Worm (Caenorhabditis elegans): ENCODE measurements around the gene T11F9.21.

Gene T11F9.21

DNA sequence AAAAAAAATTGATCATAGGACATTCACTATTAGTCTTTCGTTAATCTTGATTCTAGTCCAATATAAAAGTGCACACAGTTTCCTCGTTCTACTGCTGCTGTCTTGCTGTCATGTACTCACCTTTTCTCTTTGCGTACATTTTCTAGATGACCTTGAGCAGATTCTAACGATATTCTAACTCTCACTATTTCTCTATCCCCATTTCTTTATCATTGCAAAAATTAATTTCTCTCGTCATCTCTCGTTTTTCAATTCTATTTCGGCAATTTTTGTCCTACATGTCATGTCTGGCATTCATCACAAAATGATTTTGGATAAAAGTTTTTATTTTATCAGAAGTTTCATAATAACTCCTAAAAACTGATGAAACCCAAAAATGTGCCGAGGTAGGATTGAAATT lies 16.2 kb downstream of the T11F9.21 start, which contains the start of gene ttll-5:
TSS of gene ttll-5 (plus strand) at position 288 of the 400 bp plus-strand sequence.
- no peak for TF ChIP-seq dao-5 (tag; optimal IDR thresholded peaks at IDR 0.05)
- TF ChIP-seq W03F9.2 (tag; optimal IDR thresholded peaks at IDR 0.05), result no peak
- no peak for TF ChIP-seq him-1 (tag; optimal IDR thresholded peaks at IDR 0.05)

- no peak for TF ChIP-seq W03F9.2 (tag; optimal IDR thresholded peaks at IDR 0.05)
- TF ChIP-seq dao-5 (tag; optimal IDR thresholded peaks at IDR 0.05), result no peak
- no peak for TF ChIP-seq him-1 (tag; optimal IDR thresholded peaks at IDR 0.05)
These were observed 20.9 kb downstream of the T11F9.21 start, which contains the start of gene C55A6.3 for ce11 chrV:11513432-11513831. TSS of gene C55A6.3 (minus strand) at chrV:11513532.

- no peak for TF ChIP-seq W03F9.2 (tag; optimal IDR thresholded peaks at IDR 0.05)
- TF ChIP-seq dao-5 (tag; optimal IDR thresholded peaks at IDR 0.05), result no peak
- TF ChIP-seq him-1 (tag; optimal IDR thresholded peaks at IDR 0.05), result no peak
These were observed 22.1 kb downstream of the T11F9.21 start, which contains the start of gene C55A6.6 for ce11 chrV:11514677-11515076. TSS of gene C55A6.6 (minus strand) at chrV:11514737.

ce11 chrV:11515145-11515544 lies 22.6 kb downstream of the T11F9.21 start:
- TF ChIP-seq W03F9.2 (tag; optimal IDR thresholded peaks at IDR 0.05), result no peak
- TF ChIP-seq dao-5 (tag; optimal IDR thresholded peaks at IDR 0.05), result no peak
- TF ChIP-seq him-1 (tag; optimal IDR thresholded peaks at IDR 0.05), result no peak

ce11 chrV:11516141-11516591 lies 23.6 kb downstream of the T11F9.21 start, which contains the start of gene sdz-8:
TSS of gene sdz-8 (minus strand) at chrV:11516191.
- no peak for TF ChIP-seq W03F9.2 (tag; optimal IDR thresholded peaks at IDR 0.05)
- no peak for TF ChIP-seq him-1 (tag; optimal IDR thresholded peaks at IDR 0.05)
- TF ChIP-seq dao-5 (tag; optimal IDR thresholded peaks at IDR 0.05), result no peak

- TF ChIP-seq W03F9.2 (tag; optimal IDR thresholded peaks at IDR 0.05) (no peak), dao-5 (tag; optimal IDR thresholded peaks at IDR 0.05) (no peak)
These were observed 25.2 kb downstream of the T11F9.21 start, which contains the start of gene C55A6.4 for ce11 chrV:11517789-11518188. TSS of gene C55A6.4 (minus strand) at chrV:11517889.

- no peak for TF ChIP-seq W03F9.2 (tag; optimal IDR thresholded peaks at IDR 0.05)
- no peak for TF ChIP-seq him-1 (tag; optimal IDR thresholded peaks at IDR 0.05)
- no peak for TF ChIP-seq dao-5 (tag; optimal IDR thresholded peaks at IDR 0.05)
These were observed 27.7 kb downstream of the T11F9.21 start, which contains the start of the genes C55A6.11 and C55A6.7 for ce11 chrV:11520215-11520614. TSS of gene C55A6.11 (plus strand) at chrV:11520515. TSS of gene C55A6.7 (minus strand) at chrV:11520530.

ce11 chrV:11521448-11521847 lies 28.9 kb downstream of the T11F9.21 start, which contains the start of gene pafo-1:
TSS of gene pafo-1 (plus strand) at chrV:11521703.
- TF ChIP-seq W03F9.2 (tag; optimal IDR thresholded peaks at IDR 0.05) (peak; percentile 85), him-1 (tag; optimal IDR thresholded peaks at IDR 0.05) (peak; percentile 12), dao-5 (tag; optimal IDR thresholded peaks at IDR 0.05) (no peak)

ce11 chrV:11525338-11525737 lies 32.8 kb downstream of the T11F9.21 start:
- no peak for TF ChIP-seq dao-5 (tag; optimal IDR thresholded peaks at IDR 0.05)
- TF ChIP-seq him-1 (tag; optimal IDR thresholded peaks at IDR 0.05), result no peak
- no peak for TF ChIP-seq W03F9.2 (tag; optimal IDR thresholded peaks at IDR 0.05)

ce11 chrV:11526927-11527491 lies 34.5 kb downstream of the T11F9.21 start:
- TF ChIP-seq W03F9.2 (tag; optimal IDR thresholded peaks at IDR 0.05) (no peak), him-1 (tag; optimal IDR thresholded peaks at IDR 0.05) (no peak), dao-5 (tag; optimal IDR thresholded peaks at IDR 0.05) (no peak)

ce11 chrV:11527531-11527930 lies 35.0 kb downstream of the T11F9.21 start, which contains the start of gene ccch-1:
TSS of gene ccch-1 (plus strand) at chrV:11527831.
- TF ChIP-seq him-1 (tag; optimal IDR thresholded peaks at IDR 0.05) (no peak), W03F9.2 (tag; optimal IDR thresholded peaks at IDR 0.05) (no peak), dao-5 (tag; optimal IDR thresholded peaks at IDR 0.05) (no peak)

ce11 chrV:11528633-11529327 lies 36.2 kb downstream of the T11F9.21 start:
- TF ChIP-seq dao-5 (tag; optimal IDR thresholded peaks at IDR 0.05), result no peak
- no peak for TF ChIP-seq W03F9.2 (tag; optimal IDR thresholded peaks at IDR 0.05)
- no peak for TF ChIP-seq him-1 (tag; optimal IDR thresholded peaks at IDR 0.05)

ce11 chrV:11529541-11529940 lies 37.0 kb downstream of the T11F9.21 start:
- no peak for TF ChIP-seq W03F9.2 (tag; optimal IDR thresholded peaks at IDR 0.05)
- no peak for TF ChIP-seq him-1 (tag; optimal IDR thresholded peaks at IDR 0.05)
- TF ChIP-seq dao-5 (tag; optimal IDR thresholded peaks at IDR 0.05), result no peak

DNA sequence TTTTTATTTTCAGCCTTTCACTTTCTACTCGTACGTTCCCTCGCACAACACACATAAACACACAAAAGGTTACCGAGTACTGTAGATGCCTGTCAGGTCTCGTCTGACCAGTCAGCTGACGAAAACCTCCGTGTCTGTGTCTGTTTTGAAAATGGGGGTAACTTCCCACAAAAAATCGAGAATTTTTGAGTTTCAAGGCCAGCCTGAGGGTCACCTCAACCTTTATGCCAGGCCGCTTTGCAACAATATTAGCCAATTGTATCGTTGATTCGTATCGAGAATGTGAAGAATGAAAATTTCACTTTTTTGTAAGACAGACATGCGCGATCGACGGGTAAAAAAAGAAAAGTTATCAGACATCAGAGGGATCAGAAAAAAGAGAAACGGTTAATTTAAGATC lies 38.5 kb downstream of the T11F9.21 start:
- TF ChIP-seq him-1 (tag; optimal IDR thresholded peaks at IDR 0.05), result no peak
- TF ChIP-seq W03F9.2 (tag; optimal IDR thresholded peaks at IDR 0.05), result no peak
- TF ChIP-seq dao-5 (tag; optimal IDR thresholded peaks at IDR 0.05), result no peak
